Worm (Caenorhabditis elegans): Measurements from ENCODE around the gene rbd-1.

rbd-1 gene

DNA sequence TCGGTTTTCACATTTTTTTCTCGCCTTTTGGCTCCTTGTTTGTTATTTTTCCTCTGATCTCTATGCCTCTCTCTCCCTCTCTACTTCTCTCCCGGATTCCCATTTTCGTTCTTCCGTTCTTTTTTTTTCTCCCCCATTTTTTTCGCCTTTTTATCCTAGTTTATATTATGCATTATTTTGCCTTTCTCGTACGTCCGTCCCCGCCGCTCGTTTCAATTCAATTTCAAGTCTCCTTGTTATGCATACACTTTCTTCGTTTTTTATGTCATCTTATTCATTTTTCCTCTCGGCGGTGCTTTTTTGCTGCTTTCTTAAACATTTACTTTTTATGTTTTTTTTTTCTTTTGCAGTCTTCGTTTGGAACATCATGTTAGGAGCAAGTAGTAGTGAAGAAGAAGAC, 48.7 kb downstream of the rbd-1 start, which contains the start of gene unc-31:
unc-31 (plus strand) TSS at position 349 of the 400 bp plus-strand sequence.
- TF ChIP-seq snpc-4 (GFP tag; optimal IDR thresholded peaks at IDR 0.05) (no peak), snpc-4 (tag; optimal IDR thresholded peaks at IDR 0.05) (no peak), B0019.2 (GFP tag; conservative IDR thresholded peaks at IDR 0.05) (no peak), aptf-3 (GFP tag; IDR thresholded peaks at IDR 0.05) (no peak), madf-8 (GFP tag; conservative IDR thresholded peaks at IDR 0.05) (no peak), attf-6 (GFP tag; IDR thresholded peaks at IDR 0.05) (no peak), mel-28 (tag; optimal IDR thresholded peaks at IDR 0.05; ENCODE audit: borderline replicate concordance) (no peak), mes-4 (tag; optimal IDR thresholded peaks at IDR 0.05) (no peak), athp-1 (tag; optimal IDR thresholded peaks at IDR 0.05) (no peak), Y95B8A.8 (GFP tag; IDR thresholded peaks at IDR 0.05) (no peak)

All from whole organism, young adult.